Worm (Caenorhabditis elegans) whole organism, dauer: ENCODE measurements around the gene rmif-2.

Source experiments
- unc-62 ChIP-seq: sonication (generic microtip); optimal IDR thresholded peaks from 2 replicates; lab custom pipeline; 2017; ENCODE audit warnings: missing biosample characterization, missing genetic modification reagents, missing genetic modification characterization

The rmif-2 gene

ce11 chrIV:1207980-1208379, 25.6 kb downstream of the rmif-2 start, which contains the start of gene dsl-1:
Gene dsl-1 (minus strand): TSS chrIV:1208080.
- TF ChIP-seq unc-62 (GFP tag; lab: Kevin White, UChicago), result no peak

- TF ChIP-seq unc-62 (GFP tag; lab: Kevin White, UChicago), result no peak
Observed at ce11 chrIV:1209320-1209719, 26.9 kb downstream of the rmif-2 start.

ce11 chrIV:1209813-1210212, 27.4 kb downstream of the rmif-2 start:
- TF ChIP-seq unc-62 (GFP tag; lab: Kevin White, UChicago), result no peak

ce11 chrIV:1211902-1212301, 29.5 kb downstream of the rmif-2 start:
- TF ChIP-seq unc-62 (GFP tag; lab: Kevin White, UChicago), result no peak

ce11 chrIV:1212357-1212756, 30.0 kb downstream of the rmif-2 start:
- TF ChIP-seq unc-62 (GFP tag; lab: Kevin White, UChicago), result no peak

ce11 chrIV:1213192-1213591, 30.8 kb downstream of the rmif-2 start:
- TF ChIP-seq unc-62 (GFP tag; lab: Kevin White, UChicago), result no peak

- no peak for TF ChIP-seq unc-62 (GFP tag; lab: Kevin White, UChicago)
Observed at ce11 chrIV:1215536-1215935, 33.1 kb downstream of the rmif-2 start.

ce11 chrIV:1216290-1216689, 33.9 kb downstream of the rmif-2 start, which contains the start of gene W09G12.9:
Gene W09G12.9 (plus strand): TSS chrIV:1216590.
- no peak for TF ChIP-seq unc-62 (GFP tag; lab: Kevin White, UChicago)

DNA sequence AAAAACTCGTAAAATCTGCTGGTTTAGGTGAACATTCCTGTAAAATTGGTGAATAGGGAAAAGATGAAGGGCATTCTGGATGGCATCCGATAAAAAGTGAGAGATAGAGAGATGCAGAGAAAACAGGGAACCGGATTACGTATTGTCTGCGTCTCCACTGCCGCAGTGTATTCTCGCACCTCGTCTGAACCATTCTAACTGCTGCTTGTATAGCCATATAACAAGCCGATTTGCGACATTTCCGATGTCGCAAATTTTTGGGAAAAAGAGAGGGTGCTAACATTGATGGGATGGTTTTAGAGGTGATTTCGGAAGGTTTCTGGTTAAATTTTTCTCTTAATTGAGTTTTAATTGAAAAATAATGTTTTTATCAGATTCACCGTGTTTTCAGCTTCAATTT, 38.8 kb downstream of the rmif-2 start, which contains the start of gene W09G12.10:
TSS of gene W09G12.10 (minus strand) at position 121 of the 400 bp plus-strand sequence.
- no peak for TF ChIP-seq unc-62 (GFP tag; lab: Kevin White, UChicago)

DNA sequence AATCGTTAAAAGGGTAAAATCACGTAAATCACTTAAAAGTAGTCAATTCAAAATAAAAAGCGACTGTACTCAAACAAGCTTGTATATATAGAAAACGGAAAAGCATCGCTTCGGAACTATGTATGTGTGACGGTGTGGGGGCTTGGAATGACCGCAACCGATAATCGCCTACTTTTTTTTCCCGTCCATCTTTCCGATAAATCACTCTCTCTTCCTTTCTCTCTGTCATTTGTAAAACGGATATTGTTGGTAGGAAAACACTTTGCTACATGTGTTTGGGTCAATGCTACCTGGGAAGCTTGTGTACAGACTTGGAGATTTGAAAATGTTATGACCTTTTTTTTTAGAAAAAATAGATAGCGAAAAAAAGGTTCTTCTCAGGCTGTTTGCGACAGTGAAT, 42.4 kb downstream of the rmif-2 start:
- TF ChIP-seq unc-62 (GFP tag; lab: Kevin White, UChicago), result no peak

ce11 chrIV:1225596-1226232, 43.3 kb downstream of the rmif-2 start, which contains the start of gene W09G12.8:
Gene W09G12.8 (plus strand): TSS chrIV:1226182.
- no peak for TF ChIP-seq unc-62 (GFP tag; lab: Kevin White, UChicago)

DNA sequence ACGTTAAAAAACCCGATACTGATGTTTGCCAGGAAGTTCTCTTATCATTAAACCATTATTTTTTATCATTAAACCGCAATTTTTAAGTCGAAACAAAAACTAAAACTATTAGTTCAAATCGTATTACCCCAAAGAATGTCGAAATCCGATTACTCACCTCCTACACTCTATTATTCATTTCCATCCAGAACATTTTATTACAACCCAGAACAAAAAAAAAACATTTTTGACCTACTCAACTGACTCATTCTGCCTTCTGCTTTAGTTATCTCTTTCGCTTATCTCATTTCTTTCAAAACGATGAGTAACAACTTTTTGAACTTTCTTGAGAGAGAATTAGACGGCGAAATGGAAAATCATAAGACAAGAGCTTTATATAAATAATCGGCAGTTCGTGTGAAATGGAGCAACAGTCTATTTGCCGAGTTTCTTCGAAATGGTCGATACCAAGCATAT, 46.3 kb downstream of the rmif-2 start, which contains the start of gene W09G12.7:
TSS of gene W09G12.7 (plus strand) at position 406 of the 456 bp plus-strand sequence.
- TF ChIP-seq unc-62 (GFP tag; lab: Kevin White, UChicago), result no peak

DNA sequence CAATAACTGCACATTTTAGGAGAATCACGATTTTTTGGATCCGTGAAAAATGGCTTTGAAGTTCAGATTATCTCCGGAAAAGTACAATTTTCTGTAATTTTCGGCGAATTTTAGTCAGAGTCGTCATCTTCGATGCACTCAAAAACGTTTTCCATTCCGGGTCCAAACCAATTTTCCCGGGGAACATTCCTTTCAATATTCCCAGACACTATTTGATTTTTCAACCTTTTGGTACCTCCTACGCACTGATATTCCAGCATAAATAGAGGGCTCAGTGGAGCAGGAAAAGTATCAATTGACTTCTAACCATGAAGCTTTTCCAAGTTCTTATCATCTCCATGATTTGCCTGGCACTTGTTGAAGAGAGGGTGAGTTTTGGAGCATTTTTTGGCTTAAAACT, 49.2 kb downstream of the rmif-2 start, which contains the start of gene W09G12.6:
TSS of gene W09G12.6 (plus strand) at position 301 of the 400 bp plus-strand sequence.
- no peak for TF ChIP-seq unc-62 (GFP tag; lab: Kevin White, UChicago)

DNA sequence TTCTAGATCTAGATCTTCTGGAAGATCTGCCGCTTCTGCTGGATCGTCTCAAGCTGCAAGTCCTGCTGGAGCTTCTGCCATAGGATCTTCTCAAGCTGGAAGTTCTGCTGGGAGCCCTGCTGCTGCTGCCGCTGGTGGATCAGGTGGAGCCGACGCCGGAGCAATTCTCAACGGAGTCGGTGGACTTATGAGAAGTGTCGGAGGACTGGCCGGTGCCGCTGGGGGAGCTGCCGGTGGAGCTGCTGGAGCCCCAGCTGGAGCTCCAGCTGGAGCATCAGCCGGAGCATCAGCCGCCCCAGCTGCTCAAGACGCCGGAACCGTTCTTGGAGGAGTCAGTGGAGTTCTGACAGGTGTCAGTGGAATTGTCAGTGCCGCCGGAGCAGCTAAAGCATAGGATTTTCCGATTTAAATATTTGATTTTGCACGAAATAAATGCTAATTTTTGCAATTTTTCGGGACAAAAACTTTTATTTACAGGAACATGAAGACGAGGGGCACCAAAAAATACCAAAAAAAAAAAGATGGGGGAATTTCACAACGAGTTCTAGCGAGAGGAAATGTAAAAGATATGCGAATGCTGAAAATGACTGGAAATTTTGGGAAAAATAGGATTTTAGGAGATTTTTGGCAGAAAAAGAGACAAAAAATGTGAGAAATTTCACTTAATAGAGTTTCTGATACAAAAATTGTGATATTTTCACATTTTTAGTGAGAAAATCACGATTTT, 50.2 kb downstream of the rmif-2 start:
- no peak for TF ChIP-seq unc-62 (GFP tag; lab: Kevin White, UChicago)

DNA sequence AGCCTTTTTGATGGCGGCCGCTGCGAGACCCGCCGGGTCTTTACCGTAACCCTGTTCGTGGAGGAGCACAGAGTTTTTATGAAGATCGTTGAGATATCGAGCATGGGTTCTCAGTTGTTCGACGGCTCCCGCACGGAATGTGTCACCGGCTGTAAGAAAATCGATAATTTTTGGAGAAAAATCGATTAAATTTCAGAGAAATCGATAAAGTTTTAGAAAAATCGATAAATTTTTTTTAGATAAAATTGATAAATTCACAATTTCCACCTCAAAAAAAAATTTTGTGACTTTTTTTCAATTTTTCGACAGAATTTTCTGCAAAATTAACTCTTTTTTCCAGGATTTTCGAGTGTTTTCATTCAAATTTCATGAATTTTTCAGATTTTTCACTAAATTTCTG, 52.4 kb downstream of the rmif-2 start:
- no peak for TF ChIP-seq unc-62 (GFP tag; lab: Kevin White, UChicago)

ce11 chrIV:1235785-1236184, 53.4 kb downstream of the rmif-2 start:
- no peak for TF ChIP-seq unc-62 (GFP tag; lab: Kevin White, UChicago)
